Fruit fly (Drosophila melanogaster) whole organism, embryonic: ENCODE data around the gene bbg.

Experiments
- Abd-B ChIP-seq: fragments of 200-800 bp; sonication (Bioruptor generic); optimal IDR thresholded peaks from 2 replicates; lab custom pipeline; 2018; ENCODE audit warnings: missing biosample characterization, mild to moderate bottlenecking, missing genetic modification characterization, moderate library complexity
- Adf1 ChIP-seq: fragments of 200-800 bp; sonication (Bioruptor generic); IDR thresholded peaks from 2 replicates; pipeline ENCODE4 v1.3.6; 2022; ENCODE audit warnings: missing biosample characterization, missing genetic modification characterization
- Aef1 ChIP-seq: fragments of 200-800 bp; sonication (Bioruptor generic); IDR thresholded peaks from 3 replicates; pipeline ENCODE4 v1.3.6; 2022; ENCODE audit warnings: missing biosample characterization, missing genetic modification characterization
- B-H2 ChIP-seq: fragments of 200-800 bp; sonication (Bioruptor generic); optimal IDR thresholded peaks from 2 replicates; lab custom pipeline; 2018; ENCODE audit warnings: missing biosample characterization, mild to moderate bottlenecking, missing genetic modification characterization
- BtbVII ChIP-seq: fragments of 200-800 bp; sonication (Bioruptor generic); optimal IDR thresholded peaks from 3 replicates; lab custom pipeline; 2017; ENCODE audit warnings: missing biosample characterization, mild to moderate bottlenecking, missing genetic modification characterization
- CG10366 ChIP-seq: fragments of 200-800 bp; sonication (Bioruptor generic); IDR thresholded peaks from 2 replicates; pipeline ENCODE4 v1.3.6; 2022; ENCODE audit warnings: missing biosample characterization, missing genetic modification characterization
- CG10543 ChIP-seq: fragments of 200-800 bp; sonication (Bioruptor generic); optimal IDR thresholded peaks from 3 replicates; lab custom pipeline; 2017; ENCODE audit warnings: missing biosample characterization, mild to moderate bottlenecking, missing genetic modification characterization, moderate library complexity
- CG11247 ChIP-seq: fragments of 200-800 bp; sonication (Bioruptor generic); IDR thresholded peaks from 2 replicates; pipeline ENCODE4 v1.3.6; 2022; ENCODE audit warnings: missing biosample characterization, missing genetic modification characterization
- CG12104 ChIP-seq: fragments of 200-800 bp; sonication (Bioruptor generic); optimal IDR thresholded peaks from 3 replicates; lab custom pipeline; 2016; ENCODE audit warnings: missing biosample characterization, missing genetic modification characterization
- CG14441 ChIP-seq: fragments of 200-800 bp; sonication (Bioruptor generic); IDR thresholded peaks from 2 replicates; pipeline ENCODE4 v1.3.6; 2022; ENCODE audit warnings: missing biosample characterization, missing genetic modification characterization
- CG1529 ChIP-seq: fragments of 200-800 bp; sonication (Bioruptor generic); optimal IDR thresholded peaks from 3 replicates; lab custom pipeline; 2018; ENCODE audit warnings: missing biosample characterization, missing genetic modification characterization
- CG16813 ChIP-seq: fragments of 200-800 bp; sonication (Bioruptor generic); IDR thresholded peaks from 3 replicates; pipeline ENCODE4 v1.3.6; 2022; ENCODE audit warnings: missing biosample characterization, missing genetic modification characterization; ENCODE audit not compliant: partially characterized antibody
- CG2875 ChIP-seq: fragments of 200-800 bp; sonication (Bioruptor generic); optimal IDR thresholded peaks from 2 replicates; lab custom pipeline; 2017; ENCODE audit warnings: missing biosample characterization, mild to moderate bottlenecking, missing genetic modification characterization, missing genetic modification reagents
- CG3726 ChIP-seq: fragments of 200-800 bp; sonication (Bioruptor generic); IDR thresholded peaks from 3 replicates; pipeline ENCODE4, ENCODE4 v1.3.6; 2022; ENCODE audit warnings: missing biosample characterization, missing genetic modification characterization
- CG6175 ChIP-seq: fragments of 200-800 bp; sonication (Bioruptor generic); IDR thresholded peaks from 3 replicates; pipeline ENCODE4 v1.3.6; 2022; ENCODE audit warnings: missing biosample characterization, missing genetic modification characterization
- CG7372 ChIP-seq: fragments of 200-800 bp; sonication (Bioruptor generic); IDR thresholded peaks from 2 replicates; pipeline ENCODE4 v1.3.6; 2022; ENCODE audit warnings: missing biosample characterization, missing genetic modification characterization
- CG8281 ChIP-seq: fragments of 200-800 bp; sonication (Bioruptor generic); optimal IDR thresholded peaks from 2 replicates; lab custom pipeline; 2018; ENCODE audit warnings: missing biosample characterization, mild to moderate bottlenecking, missing genetic modification characterization, moderate library complexity
- CHES-1-like ChIP-seq: fragments of 200-800 bp; sonication (Bioruptor generic); optimal IDR thresholded peaks from 2 replicates; lab custom pipeline; 2016; ENCODE audit warnings: missing biosample characterization, missing genetic modification characterization
- Eip74EF ChIP-seq, 2 experiments: fragments of 200-800 bp in 1 of 2; fragments of >200 bp in 1 of 2; sonication (Bioruptor generic) in 1 of 2; optimal IDR thresholded peaks; 2 replicates each; lab custom pipeline; 2017 to 2019; ENCODE audit warnings: missing biosample characterization in 2 of 2, missing genetic modification characterization in 2 of 2, mild to moderate bottlenecking in 1 of 2, moderate library complexity in 1 of 2
- HmgD ChIP-seq: fragments of 200-800 bp; sonication (Bioruptor generic); optimal IDR thresholded peaks from 3 replicates; lab custom pipeline; 2016; ENCODE audit warnings: missing biosample characterization, missing genetic modification characterization
- HmgZ ChIP-seq: fragments of 200-800 bp; sonication (Bioruptor generic); optimal IDR thresholded peaks from 2 replicates; lab custom pipeline; 2018; ENCODE audit warnings: missing biosample characterization, mild to moderate bottlenecking, missing genetic modification characterization
- Hr51 ChIP-seq, 2 experiments: fragments of 200-800 bp; sonication (Bioruptor generic); optimal IDR thresholded peaks; 2 replicates in 1 of 2; 3 replicates in 1 of 2; lab custom pipeline; 2016 to 2018; ENCODE audit warnings: missing biosample characterization in 2 of 2, missing genetic modification characterization in 2 of 2, mild to moderate bottlenecking in 1 of 2, moderate library complexity in 1 of 2
- NC2β ChIP-seq: fragments of 200-800 bp; sonication (Bioruptor generic); optimal IDR thresholded peaks from 2 replicates; lab custom pipeline; 2016; ENCODE audit warnings: missing biosample characterization, missing genetic modification characterization
- Oaz ChIP-seq: fragments of 200-800 bp; sonication (Bioruptor generic); IDR thresholded peaks from 2 replicates; pipeline ENCODE4 v1.3.6; 2022; ENCODE audit warnings: missing biosample characterization, missing genetic modification characterization
- Optix ChIP-seq: fragments of 200-800 bp; sonication (Bioruptor generic); IDR thresholded peaks from 3 replicates; pipeline ENCODE4 v1.3.6; 2022; ENCODE audit warnings: missing biosample characterization, missing genetic modification characterization
- Rx ChIP-seq: fragments of 200-800 bp; sonication (Bioruptor generic); IDR thresholded peaks from 2 replicates; pipeline ENCODE4 v1.3.6; 2022; ENCODE audit warnings: missing biosample characterization, missing genetic modification characterization
- Six4 ChIP-seq: fragments of 200-800 bp; sonication (Bioruptor generic); optimal IDR thresholded peaks from 2 replicates; lab custom pipeline; 2016; ENCODE audit warnings: missing biosample characterization, missing genetic modification characterization
- Sox100B ChIP-seq: fragments of 200-800 bp; sonication (Bioruptor generic); optimal IDR thresholded peaks from 3 replicates; lab custom pipeline; 2018; ENCODE audit warnings: missing biosample characterization, mild to moderate bottlenecking, missing genetic modification characterization
- Sox102F ChIP-seq: fragments of 200-800 bp; sonication (Bioruptor generic); optimal IDR thresholded peaks from 2 replicates; lab custom pipeline; 2018; ENCODE audit warnings: missing biosample characterization, mild to moderate bottlenecking, missing genetic modification characterization, moderate library complexity
- ab ChIP-seq: fragments of 200-800 bp; sonication (Bioruptor generic); optimal IDR thresholded peaks from 2 replicates; lab custom pipeline; 2016; ENCODE audit warnings: missing biosample characterization, missing genetic modification characterization
- aop ChIP-seq: fragments of 200-800 bp; sonication (Bioruptor generic); IDR thresholded peaks from 2 replicates; pipeline ENCODE4 v1.3.6; 2022; ENCODE audit warnings: missing biosample characterization, missing genetic modification characterization
- bigmax ChIP-seq: fragments of 200-800 bp; sonication (Bioruptor generic); optimal IDR thresholded peaks from 2 replicates; lab custom pipeline; 2018; ENCODE audit warnings: missing biosample characterization, mild to moderate bottlenecking, missing genetic modification characterization
- cwo ChIP-seq: fragments of 200-800 bp; sonication (Bioruptor generic); optimal IDR thresholded peaks from 3 replicates; lab custom pipeline; 2017; ENCODE audit warnings: missing biosample characterization, missing genetic modification characterization, mild to moderate bottlenecking, moderate library complexity, missing genetic modification reagents
- dysf ChIP-seq: fragments of 200-800 bp; sonication (Bioruptor generic); IDR thresholded peaks from 3 replicates; pipeline ENCODE4 v1.3.6; 2022; ENCODE audit warnings: missing biosample characterization, missing genetic modification characterization
- gem ChIP-seq: fragments of 200-800 bp; sonication (Bioruptor generic); optimal IDR thresholded peaks from 2 replicates; lab custom pipeline; 2019; ENCODE audit warnings: missing biosample characterization, mild to moderate bottlenecking, missing genetic modification characterization, moderate library complexity
- grn ChIP-seq: fragments of 200-800 bp; sonication (Bioruptor generic); optimal IDR thresholded peaks from 3 replicates; lab custom pipeline; 2017; ENCODE audit warnings: missing biosample characterization, missing genetic modification characterization
- gro ChIP-seq: fragments of 200-800 bp; sonication (Bioruptor generic); optimal IDR thresholded peaks from 2 replicates; lab custom pipeline; 2016; ENCODE audit warnings: missing biosample characterization, missing genetic modification characterization
- jigr1 ChIP-seq: fragments of 200-800 bp; sonication (Bioruptor generic); IDR thresholded peaks from 3 replicates; pipeline ENCODE4 v1.3.6; 2022; ENCODE audit warnings: missing biosample characterization, missing genetic modification characterization
- kay ChIP-seq: fragments of 200-800 bp; sonication (Bioruptor generic); optimal IDR thresholded peaks from 2 replicates; lab custom pipeline; 2016; ENCODE audit warnings: missing biosample characterization, missing genetic modification characterization
- lab ChIP-seq: fragments of 200-800 bp; sonication (Bioruptor generic); optimal IDR thresholded peaks from 3 replicates; lab custom pipeline; 2017; ENCODE audit warnings: missing biosample characterization, missing genetic modification characterization, mild to moderate bottlenecking, moderate library complexity, missing genetic modification reagents
- nmo ChIP-seq: fragments of 200-800 bp; sonication (Bioruptor generic); optimal IDR thresholded peaks from 2 replicates; lab custom pipeline; 2018; ENCODE audit warnings: missing biosample characterization, mild to moderate bottlenecking, missing genetic modification characterization, moderate library complexity
- peb ChIP-seq: fragments of 200-800 bp; sonication (Bioruptor generic); IDR thresholded peaks from 2 replicates; pipeline ENCODE4 v1.3.6; 2022; ENCODE audit warnings: missing biosample characterization, missing genetic modification characterization
- pita ChIP-seq: fragments of 200-800 bp; sonication (Bioruptor generic); optimal IDR thresholded peaks from 2 replicates; lab custom pipeline; 2017; ENCODE audit warnings: missing biosample characterization, mild to moderate bottlenecking, missing genetic modification characterization
- rib ChIP-seq: fragments of 200-800 bp; sonication (Bioruptor generic); IDR thresholded peaks from 2 replicates; pipeline ENCODE4 v1.3.6; 2022; ENCODE audit warnings: missing biosample characterization, missing genetic modification characterization
- sens ChIP-seq: fragments of 200-800 bp; sonication (Bioruptor generic); peaks from one replicate; lab custom pipeline; 2016; ENCODE audit warnings: missing biosample characterization, missing genetic modification characterization
- seq ChIP-seq: fragments of 200-800 bp; sonication (Bioruptor generic); IDR thresholded peaks from 2 replicates; pipeline ENCODE4 v1.3.6; 2022; ENCODE audit warnings: missing biosample characterization, missing genetic modification characterization
- shn ChIP-seq: fragments of 200-800 bp; sonication (Bioruptor generic); optimal IDR thresholded peaks from 3 replicates; lab custom pipeline; 2016; ENCODE audit warnings: missing biosample characterization, missing genetic modification characterization
- sqz ChIP-seq: fragments of 200-800 bp; sonication (Bioruptor generic); optimal IDR thresholded peaks from 3 replicates; lab custom pipeline; 2018; ENCODE audit warnings: missing biosample characterization, mild to moderate bottlenecking, missing genetic modification characterization
- sug ChIP-seq: fragments of 200-800 bp; optimal IDR thresholded peaks from 2 replicates; lab custom pipeline; 2019; ENCODE audit warnings: missing biosample characterization, mild to moderate bottlenecking, missing genetic modification characterization, moderate library complexity
- tgo ChIP-seq: fragments of 200-800 bp; sonication (Bioruptor generic); IDR thresholded peaks from 3 replicates; pipeline ENCODE4 v1.3.6; 2022; ENCODE audit warnings: missing biosample characterization, missing genetic modification characterization
- vfl ChIP-seq: fragments of 200-800 bp; sonication (Bioruptor generic); optimal IDR thresholded peaks from 2 replicates; lab custom pipeline; 2016; ENCODE audit warnings: missing biosample characterization, missing genetic modification characterization
- wdn ChIP-seq: fragments of 200-800 bp; sonication (Bioruptor generic); IDR thresholded peaks from 2 replicates; pipeline ENCODE4 v1.3.6; 2022; ENCODE audit warnings: missing biosample characterization, missing genetic modification characterization

bbg gene

dm6 chr3L:14513286-14513685 is 22.8 kb downstream of the bbg start (continued):
- TF ChIP-seq wdn (GFP tag; lab: Robert Waterston, UW) = no peak
- TF ChIP-seq pita (GFP tag; lab: Kevin White, UChicago) = peak; percentile 83
- TF ChIP-seq kay (GFP tag; lab: Kevin White, UChicago) = no peak
- peak; percentile 65 for TF ChIP-seq sens (GFP tag; lab: Kevin White, UChicago)
- TF ChIP-seq peb (GFP tag; lab: Robert Waterston, UW) = no peak
- TF ChIP-seq Abd-B (GFP tag; lab: Kevin White, UChicago) = peak; percentile 7
- TF ChIP-seq Oaz (GFP tag; lab: Robert Waterston, UW) = no peak
- no peak for TF ChIP-seq Adf1
- no peak for TF ChIP-seq Optix
- peak; percentile 4 for TF ChIP-seq nmo (GFP tag; lab: Kevin White, UChicago)
- no peak for TF ChIP-seq jigr1 (GFP tag; lab: Robert Waterston, UW)
- no peak for TF ChIP-seq gem (tag; lab: Kevin White, UChicago)
- peak; percentile 34; the same call in 1 of the 3 replicates for TF ChIP-seq CG16813 (GFP tag; lab: Robert Waterston, UW)
- no peak for TF ChIP-seq vfl (GFP tag; lab: Kevin White, UChicago)
- TF ChIP-seq Six4 (GFP tag; lab: Kevin White, UChicago) = no peak
- TF ChIP-seq CG12104 = no peak
- no peak for TF ChIP-seq sqz
- no peak for TF ChIP-seq CG1529 (GFP tag; lab: Kevin White, UChicago)
- no peak for TF ChIP-seq ab (GFP tag; lab: Kevin White, UChicago)

- no peak for TF ChIP-seq CG8281 (tag; lab: Kevin White, UChicago)
- TF ChIP-seq CG7372 (GFP tag; lab: Robert Waterston, UW) = no peak
- no peak for TF ChIP-seq seq
- peak; percentile 4 for TF ChIP-seq B-H2
- no peak for TF ChIP-seq Hr51 (GFP tag; optimal IDR thresholded peaks at IDR 0.05; lab: Kevin White, UChicago)
- TF ChIP-seq sug = peak; percentile 61
- no peak for TF ChIP-seq bigmax (GFP tag; lab: Kevin White, UChicago)
- TF ChIP-seq CG3726 (GFP tag; lab: Robert Waterston, UW) = 0 out of 3 replicates have a peak, but pooled peaks have one; percentile 11
- TF ChIP-seq Aef1 (GFP tag; lab: Robert Waterston, UW) = no peak
- peak; percentile 30 for TF ChIP-seq BtbVII
- TF ChIP-seq dysf = no peak
- TF ChIP-seq Eip74EF (GFP tag; optimal IDR thresholded peaks at IDR 0.05; lab: Kevin White, UChicago) = no peak
- no peak for TF ChIP-seq CHES-1-like (GFP tag; lab: Kevin White, UChicago)
- TF ChIP-seq CG10366 = no peak
- no peak for TF ChIP-seq gro (GFP tag; lab: Kevin White, UChicago)
- TF ChIP-seq CG11247 = no peak
- TF ChIP-seq CG2875 (GFP tag; lab: Kevin White, UChicago) = no peak
- no peak for TF ChIP-seq HmgD (GFP tag; lab: Kevin White, UChicago)
- TF ChIP-seq CG10543 = peak; percentile 42
- no peak for TF ChIP-seq shn (GFP tag; lab: Kevin White, UChicago)
- TF ChIP-seq NC2β (GFP tag; lab: Kevin White, UChicago) = no peak
- TF ChIP-seq Sox102F (GFP tag; lab: Kevin White, UChicago) = no peak
- no peak for TF ChIP-seq tgo (GFP tag; lab: Robert Waterston, UW)
- TF ChIP-seq lab (GFP tag; lab: Kevin White, UChicago) = peak; percentile 74
- TF ChIP-seq HmgZ (tag; lab: Kevin White, UChicago) = peak; percentile 41
- peak; percentile 30; the same call in 1 of the 2 replicates for TF ChIP-seq rib (GFP tag; lab: Robert Waterston, UW)
- no peak for TF ChIP-seq aop (GFP tag; lab: Robert Waterston, UW)
- TF ChIP-seq Sox100B (GFP tag; lab: Kevin White, UChicago) = no peak
- 0 out of 2 replicates have a peak, but pooled peaks have one; percentile 13 for TF ChIP-seq CG14441 (GFP tag; lab: Robert Waterston, UW)
- no peak for TF ChIP-seq Rx (GFP tag; lab: Robert Waterston, UW)
- peak; percentile 60 for TF ChIP-seq grn
- TF ChIP-seq cwo (GFP tag; lab: Kevin White, UChicago) = peak; percentile 67
- no peak for TF ChIP-seq CG6175 (GFP tag; lab: Robert Waterston, UW)
These were observed 26.1 kb downstream of the bbg start for dm6 chr3L:14509981-14510380.
